Worm (Caenorhabditis elegans) whole organism, L2 larva: Measurements from ENCODE around the gene Y62E10A.3.

ENCODE experiments used
- F13H6.1 ChIP-seq: sonication (generic microtip); optimal IDR thresholded peaks from 2 replicates; lab custom pipeline; 2016; ENCODE audit warnings: missing genetic modification characterization, missing compliant biosample characterization
- alr-1 ChIP-seq: fragments of 150-350 bp; optimal IDR thresholded peaks from 2 replicates; lab custom pipeline; 2014; ENCODE audit warnings: missing biosample characterization, missing genetic modification characterization
- ceh-82 ChIP-seq: fragments of 150-350 bp; optimal IDR thresholded peaks from 2 replicates; lab custom pipeline; 2014; ENCODE audit warnings: missing biosample characterization, missing genetic modification characterization
- dmd-4 ChIP-seq: sonication (generic microtip); optimal IDR thresholded peaks from 2 replicates; lab custom pipeline; 2017; ENCODE audit warnings: missing biosample characterization, missing genetic modification characterization
- elt-3 ChIP-seq: sonication (generic microtip); optimal IDR thresholded peaks from 2 replicates; lab custom pipeline; 2017; ENCODE audit warnings: missing biosample characterization, missing genetic modification characterization
- lin-11 ChIP-seq: fragments of 150-350 bp; sonication (generic microtip); optimal IDR thresholded peaks from 2 replicates; lab custom pipeline; 2014; ENCODE audit warnings: missing biosample characterization, missing genetic modification characterization, inconsistent platforms, mixed read lengths
- lin-13 ChIP-seq: fragments of 150-350 bp; optimal IDR thresholded peaks from 2 replicates; lab custom pipeline; 2014; ENCODE audit warnings: missing biosample characterization, missing genetic modification reagents, missing genetic modification characterization
- nhr-12 ChIP-seq: fragments of 150-350 bp; optimal IDR thresholded peaks from 2 replicates; lab custom pipeline; 2014; ENCODE audit warnings: missing biosample characterization, missing genetic modification characterization
- nhr-6 ChIP-seq: fragments of 150-350 bp; optimal IDR thresholded peaks from 2 replicates; lab custom pipeline; 2014; ENCODE audit warnings: missing biosample characterization, missing genetic modification characterization
- nhr-77 ChIP-seq: fragments of 150-350 bp; optimal IDR thresholded peaks from 2 replicates; lab custom pipeline; 2014; ENCODE audit warnings: missing biosample characterization, missing genetic modification characterization
- skn-1 ChIP-seq: sonication (generic microtip); optimal IDR thresholded peaks from 2 replicates; lab custom pipeline; 2017; ENCODE audit warnings: missing biosample characterization, missing genetic modification characterization
- unc-39 ChIP-seq: fragments of 150-350 bp; optimal IDR thresholded peaks from 2 replicates; lab custom pipeline; 2014; ENCODE audit warnings: missing biosample characterization, missing genetic modification characterization

ce11 chrIV:13395255-13395654 lies 35.2 kb upstream of the Y62E10A.3 start:
- TF ChIP-seq lin-11 (tag; lab: Kevin White, UChicago), result peak; percentile 70
- TF ChIP-seq alr-1 (tag; lab: Kevin White, UChicago), result no peak
- no peak for TF ChIP-seq ceh-82 (tag; lab: Kevin White, UChicago)
- no peak for TF ChIP-seq skn-1
- TF ChIP-seq nhr-77, result no peak
- peak; percentile 76 for TF ChIP-seq lin-13 (GFP tag; lab: Kevin White, UChicago)
- no peak for TF ChIP-seq elt-3
- no peak for TF ChIP-seq unc-39 (tag; lab: Kevin White, UChicago)
- TF ChIP-seq nhr-12, result no peak
- no peak for TF ChIP-seq dmd-4 (tag; lab: Kevin White, UChicago)
- TF ChIP-seq F13H6.1 (tag; lab: Kevin White, UChicago), result peak; percentile 91
- peak; percentile 31 for TF ChIP-seq nhr-6
